Worm (Caenorhabditis elegans): Measurements from ENCODE around the gene B0334.10.

The B0334.10 gene

DNA sequence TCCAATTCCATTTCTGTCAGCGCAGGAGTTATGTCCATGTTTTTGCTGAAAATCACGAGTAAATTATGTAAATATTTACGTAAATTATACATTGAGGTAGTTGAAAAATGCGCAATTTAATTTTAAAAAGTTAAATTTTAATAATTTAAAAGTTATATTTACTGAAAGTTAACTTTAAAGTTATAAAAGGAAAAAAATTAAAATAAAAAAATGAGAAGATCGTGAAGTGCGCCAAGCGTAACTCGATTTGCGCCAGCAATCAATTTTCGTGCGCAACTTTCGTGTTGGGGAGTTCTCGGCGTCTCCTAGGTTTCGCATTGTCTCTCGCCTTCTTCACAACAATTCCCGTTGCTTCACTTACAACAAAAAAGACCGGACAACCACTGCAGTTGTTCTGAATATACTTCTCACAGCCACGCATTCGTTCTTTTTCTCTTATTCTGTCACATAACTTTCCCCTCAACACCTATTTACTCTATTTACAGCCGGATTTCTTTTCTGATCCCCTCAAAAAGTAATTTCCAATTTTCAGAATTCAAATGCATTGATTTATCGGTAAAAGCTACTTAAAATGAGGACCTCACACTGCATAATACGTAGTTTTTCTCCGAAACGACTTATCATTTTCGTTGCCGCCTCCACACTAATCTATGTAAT lies 44.6 kb upstream of the B0334.10 start, which contains the start of the genes metl-1 and W02B12.11 (continued):
- TF ChIP-seq gei-8 (GFP tag; optimal IDR thresholded peaks at IDR 0.05) (no peak), Y75B8A.6 (GFP tag; IDR thresholded peaks at IDR 0.05) (no peak), lin-15B (tag; optimal IDR thresholded peaks at IDR 0.05) (no peak), hlh-30 (tag; optimal IDR thresholded peaks at IDR 0.05; ENCODE audit: insufficient read depth) (no peak), hlh-11 (tag; optimal IDR thresholded peaks at IDR 0.05) (peak; percentile 83), zfp-2 (tag; optimal IDR thresholded peaks at IDR 0.05) (no peak), unc-39 (tag; optimal IDR thresholded peaks at IDR 0.05) (no peak), daf-8 (GFP tag; IDR thresholded peaks at IDR 0.05) (no peak), egl-27 (tag; optimal IDR thresholded peaks at IDR 0.05) (no peak), dmd-8 (GFP tag; IDR thresholded peaks at IDR 0.05) (no peak), mdt-29 (GFP tag; IDR thresholded peaks at IDR 0.05) (no peak), ceh-32 (tag; optimal IDR thresholded peaks at IDR 0.05; ENCODE audit: poor library complexity) (no peak), spr-1 (tag; optimal IDR thresholded peaks at IDR 0.05) (peak; percentile 84), unc-62 (GFP tag; optimal IDR thresholded peaks at IDR 0.05 in 1 of 2) (peak in 1 of 2 experiments; percentile 88), unc-62 (tag; optimal IDR thresholded peaks at IDR 0.05) (no peak), Y105C5A.15 (GFP tag; IDR thresholded peaks at IDR 0.05) (no peak), spr-3 (GFP tag; optimal IDR thresholded peaks at IDR 0.05) (peak; percentile 71), dmd-6 (GFP tag; IDR thresholded peaks at IDR 0.05) (peak; percentile 74), zfp-3 (GFP tag; conservative IDR thresholded peaks at IDR 0.05) (0 out of 2 replicates have a peak, but pooled peaks have one; percentile 44), lin-29 (GFP tag; IDR thresholded peaks at IDR 0.05) (peak; percentile 71; the same call in 1 of the 2 replicates), dve-1 (tag; optimal IDR thresholded peaks at IDR 0.05; ENCODE audit: insufficient read depth) (peak; percentile 88), ceh-20 (GFP tag; IDR thresholded peaks at IDR 0.05) (no peak), Y5F2A.4 (GFP tag; optimal IDR thresholded peaks at IDR 0.05) (no peak), pha-4 (GFP tag; IDR thresholded peaks at IDR 0.05) (peak; percentile 84), pha-4 (tag; optimal IDR thresholded peaks at IDR 0.05) (peak; percentile 14), arid-1 (GFP tag; conservative IDR thresholded peaks at IDR 0.05) (peak; percentile 75), nhr-237 (tag; optimal IDR thresholded peaks at IDR 0.05) (no peak), ceh-44 (GFP tag; IDR thresholded peaks at IDR 0.05) (no peak), daf-12 (tag; optimal IDR thresholded peaks at IDR 0.05) (no peak), F44E2.7 (GFP tag; IDR thresholded peaks at IDR 0.05) (no peak), madf-9 (GFP tag; conservative IDR thresholded peaks at IDR 0.05) (peak; percentile 62), ces-1 (GFP tag; optimal IDR thresholded peaks at IDR 0.05) (no peak), daf-19 (GFP tag; conservative IDR thresholded peaks at IDR 0.05) (no peak), ctbp-1 (GFP tag; IDR thresholded peaks at IDR 0.05) (peak; percentile 73), daf-16 (GFP tag; optimal IDR thresholded peaks at IDR 0.05) (peak in 1 of 2 experiments; percentile 35), daf-16 (tag; optimal IDR thresholded peaks at IDR 0.05) (peak; percentile 79), F10B5.3 (tag; optimal IDR thresholded peaks at IDR 0.05) (peak; percentile 53), madf-5 (GFP tag; IDR thresholded peaks at IDR 0.05) (no peak), lim-7 (GFP tag; IDR thresholded peaks at IDR 0.05) (peak; percentile 60; the same call in 1 of the 2 replicates), T26A8.4 (GFP tag; IDR thresholded peaks at IDR 0.05) (peak; percentile 92), ama-1 (optimal IDR thresholded peaks at IDR 0.05) (peak; percentile 25), ZK546.5 (tag; optimal IDR thresholded peaks at IDR 0.05) (no peak), nhr-102 (tag; optimal IDR thresholded peaks at IDR 0.05) (peak; percentile 88), dmd-9 (GFP tag; IDR thresholded peaks at IDR 0.05) (no peak), lin-38 (GFP tag; IDR thresholded peaks at IDR 0.05) (peak; percentile 88), fos-1 (tag; optimal IDR thresholded peaks at IDR 0.05) (no peak), aha-1 (tag) (peak; percentile 31), vab-7 (GFP tag; IDR thresholded peaks at IDR 0.05) (no peak), R02D3.7 (tag; optimal IDR thresholded peaks at IDR 0.05) (no peak), D1046.2 (GFP tag; IDR thresholded peaks at IDR 0.05) (no peak), zip-2 (tag; optimal IDR thresholded peaks at IDR 0.05) (peak; percentile 6), ceh-28 (tag; optimal IDR thresholded peaks at IDR 0.05) (no peak)

Data from whole organism, L4 larva.